Fruit fly (Drosophila melanogaster) whole organism, embryonic: Measurements from ENCODE around the gene rhea.

Experiments used
- ATbp ChIP-seq: fragments of 200-800 bp; sonication (Bioruptor generic); optimal IDR thresholded peaks from 2 replicates; lab custom pipeline; 2017; ENCODE audit warnings: missing biosample characterization, mild to moderate bottlenecking, missing genetic modification characterization, missing genetic modification reagents
- CG10209 ChIP-seq: fragments of 200-800 bp; sonication (Bioruptor generic); optimal IDR thresholded peaks from 3 replicates; lab custom pipeline; 2017; ENCODE audit warnings: missing biosample characterization, mild to moderate bottlenecking, missing genetic modification characterization, missing genetic modification reagents
- CG12942 ChIP-seq: fragments of 200-800 bp; sonication (Bioruptor generic); optimal IDR thresholded peaks from 3 replicates; lab custom pipeline; 2016; ENCODE audit warnings: missing biosample characterization, missing genetic modification characterization
- CG13894 ChIP-seq: fragments of 200-800 bp; sonication (Bioruptor generic); optimal IDR thresholded peaks from 3 replicates; lab custom pipeline; 2018; ENCODE audit warnings: missing biosample characterization, mild to moderate bottlenecking, missing genetic modification characterization, moderate library complexity
- CG15073 ChIP-seq: fragments of 200-800 bp; sonication (Bioruptor generic); optimal IDR thresholded peaks from 2 replicates; lab custom pipeline; 2016; ENCODE audit warnings: missing biosample characterization, missing genetic modification characterization
- CG17612 ChIP-seq: fragments of 200-800 bp; sonication (Bioruptor generic); IDR thresholded peaks from 2 replicates; pipeline ENCODE4 v1.3.6; 2022; ENCODE audit warnings: missing biosample characterization, missing genetic modification characterization
- CG17912 ChIP-seq: fragments of 200-800 bp; sonication (Bioruptor generic); optimal IDR thresholded peaks from 2 replicates; lab custom pipeline; 2018; ENCODE audit warnings: missing biosample characterization, mild to moderate bottlenecking, missing genetic modification characterization
- CG3838 ChIP-seq: fragments of 200-800 bp; sonication (Bioruptor generic); optimal IDR thresholded peaks from 3 replicates; lab custom pipeline; 2016; ENCODE audit warnings: missing biosample characterization, missing genetic modification characterization
- CG4854 ChIP-seq: fragments of 200-800 bp; sonication (Bioruptor generic); optimal IDR thresholded peaks from 2 replicates; lab custom pipeline; 2016; ENCODE audit warnings: missing biosample characterization, missing genetic modification characterization, inconsistent platforms
- CG7963 ChIP-seq: fragments of 200-800 bp; sonication (Bioruptor generic); IDR thresholded peaks from 3 replicates; pipeline ENCODE4 v1.3.6; 2022; ENCODE audit warnings: missing biosample characterization, missing genetic modification characterization; ENCODE audit not compliant: partially characterized antibody
- CG8388 ChIP-seq: fragments of 200-800 bp; sonication (Bioruptor generic); optimal IDR thresholded peaks from 2 replicates; lab custom pipeline; 2019; ENCODE audit warnings: missing biosample characterization, mild to moderate bottlenecking, missing genetic modification characterization, moderate library complexity
- CrebB ChIP-seq: fragments of 200-800 bp; sonication (Bioruptor generic); optimal IDR thresholded peaks from 3 replicates; lab custom pipeline; 2018; ENCODE audit warnings: missing biosample characterization, mild to moderate bottlenecking, missing genetic modification characterization
- Deaf1 ChIP-seq: fragments of 200-800 bp; optimal IDR thresholded peaks from 3 replicates; lab custom pipeline; 2019; ENCODE audit warnings: missing biosample characterization, mild to moderate bottlenecking, missing genetic modification characterization, moderate library complexity
- Dll ChIP-seq: fragments of 200-800 bp; sonication (Bioruptor generic); IDR thresholded peaks from 4 replicates; pipeline ENCODE4 v1.3.6; 2022; ENCODE audit warnings: missing biosample characterization, missing genetic modification characterization; ENCODE audit not compliant: partially characterized antibody
- Fer2 ChIP-seq: fragments of 200-800 bp; sonication (Bioruptor generic); optimal IDR thresholded peaks from 2 replicates; lab custom pipeline; 2018; ENCODE audit warnings: missing biosample characterization, mild to moderate bottlenecking, missing genetic modification characterization, moderate library complexity
- GATAe ChIP-seq: fragments of 200-800 bp; sonication (Bioruptor generic); conservative IDR thresholded peaks from 2 replicates; pipeline ENCODE4 v1.3.6; 2022; ENCODE audit warnings: missing biosample characterization, missing genetic modification characterization
- Hey ChIP-seq: fragments of 200-800 bp; sonication (Bioruptor generic); optimal IDR thresholded peaks from 3 replicates; lab custom pipeline; 2018; ENCODE audit warnings: missing biosample characterization, mild to moderate bottlenecking, missing genetic modification characterization
- Hr78 ChIP-seq, 2 experiments: fragments of 200-800 bp in 1 of 2; fragments of >200 bp in 1 of 2; sonication (Bioruptor generic) in 1 of 2; optimal IDR thresholded peaks; 2 replicates each; lab custom pipeline; 2017 to 2019; ENCODE audit warnings: missing biosample characterization in 2 of 2, missing genetic modification characterization in 2 of 2, mild to moderate bottlenecking in 1 of 2, moderate library complexity in 1 of 2
- Med ChIP-seq: fragments of 200-800 bp; sonication (Bioruptor generic); peaks from one replicate; lab custom pipeline; 2016; ENCODE audit warnings: missing biosample characterization, missing genetic modification characterization, mild to moderate bottlenecking, inconsistent platforms, moderate library complexity
- Neu2 ChIP-seq: fragments of 200-800 bp; sonication (Bioruptor generic); optimal IDR thresholded peaks from 3 replicates; lab custom pipeline; 2016; ENCODE audit warnings: missing biosample characterization, missing genetic modification characterization, borderline replicate concordance
- Optix ChIP-seq: fragments of 200-800 bp; sonication (Bioruptor generic); IDR thresholded peaks from 3 replicates; pipeline ENCODE4 v1.3.6; 2022; ENCODE audit warnings: missing biosample characterization, missing genetic modification characterization
- Sox100B ChIP-seq: fragments of 200-800 bp; sonication (Bioruptor generic); optimal IDR thresholded peaks from 3 replicates; lab custom pipeline; 2018; ENCODE audit warnings: missing biosample characterization, mild to moderate bottlenecking, missing genetic modification characterization
- Usf ChIP-seq: fragments of 200-800 bp; sonication (Bioruptor generic); optimal IDR thresholded peaks from 2 replicates; lab custom pipeline; 2017; ENCODE audit warnings: missing genotype, missing biosample characterization, missing genetic modification characterization
- ap ChIP-seq: fragments of 200-800 bp; sonication (Bioruptor generic); IDR thresholded peaks from 2 replicates; pipeline ENCODE4 v1.3.6; 2022; ENCODE audit warnings: missing biosample characterization, missing genetic modification characterization
- bab2 ChIP-seq: fragments of 200-800 bp; sonication (Bioruptor generic); optimal IDR thresholded peaks from 2 replicates; lab custom pipeline; 2016; ENCODE audit warnings: missing biosample characterization, missing genetic modification characterization
- bsh ChIP-seq, 2 experiments: fragments of 200-800 bp; sonication (Bioruptor generic); optimal IDR thresholded peaks; 2 replicates each; lab custom pipeline; 2017 to 2018; ENCODE audit warnings: mild to moderate bottlenecking in 2 of 2, missing biosample characterization in 2 of 2, missing genetic modification characterization in 2 of 2, moderate library complexity in 1 of 2
- cwo ChIP-seq: fragments of 200-800 bp; sonication (Bioruptor generic); optimal IDR thresholded peaks from 3 replicates; lab custom pipeline; 2017; ENCODE audit warnings: missing biosample characterization, missing genetic modification characterization, mild to moderate bottlenecking, moderate library complexity, missing genetic modification reagents
- exex ChIP-seq: fragments of 200-800 bp; sonication (Bioruptor generic); optimal IDR thresholded peaks from 4 replicates; lab custom pipeline; 2018; ENCODE audit warnings: missing biosample characterization, mild to moderate bottlenecking, missing genetic modification characterization, moderate library complexity
- eyg ChIP-seq: fragments of 200-800 bp; sonication (Bioruptor generic); optimal IDR thresholded peaks from 3 replicates; lab custom pipeline; 2016; ENCODE audit warnings: missing biosample characterization, missing genetic modification characterization
- ftz-f1 ChIP-seq: fragments of 200-800 bp; sonication (Bioruptor generic); optimal IDR thresholded peaks from 2 replicates; lab custom pipeline; 2016; ENCODE audit warnings: missing biosample characterization, missing genetic modification characterization
- grn ChIP-seq: fragments of 200-800 bp; sonication (Bioruptor generic); optimal IDR thresholded peaks from 3 replicates; lab custom pipeline; 2017; ENCODE audit warnings: missing biosample characterization, missing genetic modification characterization
- gsb ChIP-seq: fragments of 200-800 bp; sonication (Bioruptor generic); IDR thresholded peaks from 2 replicates; pipeline ENCODE4 v1.3.6; 2022; ENCODE audit warnings: missing biosample characterization, missing genetic modification characterization
- h ChIP-seq: fragments of >200 bp; optimal IDR thresholded peaks from 2 replicates; lab custom pipeline; 2017
- hkb ChIP-seq, 2 experiments: fragments of 200-800 bp in 1 of 2; fragments of >200 bp in 1 of 2; sonication (Bioruptor generic) in 1 of 2; IDR thresholded peaks in 1 of 2; optimal IDR thresholded peaks in 1 of 2; 2 replicates each; pipeline versions ENCODE4 v1.3.6 to Lab custom; 2017 to 2022; ENCODE audit warnings: missing biosample characterization in 1 of 2, missing genetic modification characterization in 1 of 2
- jumu ChIP-seq: fragments of 200-800 bp; sonication (Bioruptor generic); optimal IDR thresholded peaks from 3 replicates; lab custom pipeline; 2016; ENCODE audit warnings: missing biosample characterization, missing genetic modification characterization
- klu ChIP-seq: fragments of 200-800 bp; sonication (Bioruptor generic); IDR thresholded peaks from 2 replicates; pipeline ENCODE4 v1.3.6; 2022; ENCODE audit warnings: missing biosample characterization, missing genetic modification characterization
- lov ChIP-seq, 2 experiments: fragments of 200-800 bp in 1 of 2; fragments of >200 bp in 1 of 2; sonication (Bioruptor generic) in 1 of 2; IDR thresholded peaks in 1 of 2; optimal IDR thresholded peaks in 1 of 2; 2 replicates in 1 of 2; 3 replicates in 1 of 2; pipeline versions ENCODE4 v1.3.6 to Lab custom; 2017 to 2022; ENCODE audit warnings: missing biosample characterization in 1 of 2, missing genetic modification characterization in 1 of 2
- mirr ChIP-seq: fragments of 200-800 bp; sonication (Bioruptor generic); optimal IDR thresholded peaks from 3 replicates; lab custom pipeline; 2018; ENCODE audit warnings: missing biosample characterization, mild to moderate bottlenecking, missing genetic modification characterization
- nom ChIP-seq: fragments of 200-800 bp; sonication (Bioruptor generic); optimal IDR thresholded peaks from 2 replicates; lab custom pipeline; 2017; ENCODE audit warnings: missing biosample characterization, missing genetic modification characterization, mild to moderate bottlenecking, moderate library complexity, missing genetic modification reagents
- pfk ChIP-seq: fragments of 200-800 bp; sonication (Bioruptor generic); optimal IDR thresholded peaks from 2 replicates; lab custom pipeline; 2018; ENCODE audit warnings: missing biosample characterization, mild to moderate bottlenecking, missing genetic modification characterization, moderate library complexity
- sd ChIP-seq: fragments of 200-800 bp; sonication (Bioruptor generic); optimal IDR thresholded peaks from 3 replicates; lab custom pipeline; 2018; ENCODE audit warnings: missing biosample characterization, mild to moderate bottlenecking, missing genetic modification characterization, moderate library complexity
- sna ChIP-seq: fragments of 200-800 bp; sonication (Bioruptor generic); IDR thresholded peaks from 2 replicates; pipeline ENCODE4 v1.3.6; 2022; ENCODE audit warnings: missing biosample characterization, missing genetic modification characterization; ENCODE audit not compliant: partially characterized antibody
- sug ChIP-seq: fragments of 200-800 bp; optimal IDR thresholded peaks from 2 replicates; lab custom pipeline; 2019; ENCODE audit warnings: missing biosample characterization, mild to moderate bottlenecking, missing genetic modification characterization, moderate library complexity
- tap ChIP-seq: fragments of 200-800 bp; optimal IDR thresholded peaks from 3 replicates; lab custom pipeline; 2019; ENCODE audit warnings: missing biosample characterization, mild to moderate bottlenecking, missing genetic modification characterization, moderate library complexity
- twi ChIP-seq: fragments of 200-800 bp; optimal IDR thresholded peaks from 2 replicates; lab custom pipeline; 2019; ENCODE audit warnings: missing biosample characterization, mild to moderate bottlenecking, missing genetic modification characterization, moderate library complexity
- wor ChIP-seq: fragments of 200-800 bp; sonication (Bioruptor generic); IDR thresholded peaks from 2 replicates; pipeline ENCODE4 v1.3.6; 2022; ENCODE audit warnings: missing biosample characterization, missing genetic modification characterization
- zen2 ChIP-seq: fragments of 200-800 bp; sonication (Bioruptor generic); IDR thresholded peaks from 3 replicates; pipeline ENCODE4 v1.3.6; 2022; ENCODE audit warnings: missing biosample characterization, missing genetic modification characterization; ENCODE audit not compliant: partially characterized antibody
- zfh1 ChIP-seq: fragments of 200-800 bp; sonication (Bioruptor generic); IDR thresholded peaks from 3 replicates; pipeline ENCODE4 v1.3.6; 2022; ENCODE audit warnings: missing biosample characterization, missing genetic modification characterization

rhea gene

DNA sequence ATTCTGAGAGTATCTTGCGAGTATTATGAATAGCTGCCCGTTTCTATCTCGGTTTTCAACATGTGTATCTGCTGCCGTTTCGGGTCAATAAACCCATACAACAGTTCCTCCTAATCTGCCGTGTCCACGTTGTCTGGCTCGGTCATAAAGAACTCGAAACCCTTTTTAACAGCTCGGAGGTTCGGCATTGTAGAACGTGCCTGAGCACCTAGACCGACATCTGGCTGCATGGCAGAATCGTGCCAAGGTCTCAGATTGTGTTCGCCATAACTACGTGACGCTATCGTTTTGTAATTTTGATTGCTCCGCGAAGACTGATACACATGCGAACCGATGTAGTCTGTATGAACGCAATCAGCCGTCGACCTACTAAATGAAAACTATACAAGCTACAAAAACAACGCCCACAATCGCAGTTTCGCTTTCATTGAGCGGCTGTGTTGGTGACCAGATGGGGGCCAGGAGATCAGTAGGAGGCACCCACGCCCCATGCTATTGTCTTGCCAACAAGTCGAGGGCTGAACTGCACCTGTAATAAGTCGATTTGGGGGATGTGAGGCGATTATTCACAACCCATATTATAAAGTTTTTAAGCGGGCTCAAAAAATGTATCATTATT, 9.3 kb downstream of the rhea start (continued):
- no peak for TF ChIP-seq CG3838 (GFP tag; lab: Kevin White, UChicago)
- no peak for TF ChIP-seq CG8388 (GFP tag; lab: Kevin White, UChicago)
- TF ChIP-seq exex (tag; lab: Kevin White, UChicago) = peak; percentile 57
- TF ChIP-seq Neu2 = no peak
- TF ChIP-seq CG10209 (GFP tag; lab: Kevin White, UChicago) = no peak
- TF ChIP-seq grn = peak; percentile 26
- no peak for TF ChIP-seq Optix (GFP tag; lab: Robert Waterston, UW)
- TF ChIP-seq sna (GFP tag; lab: Robert Waterston, UW) = no peak
- no peak for TF ChIP-seq jumu (GFP tag; lab: Kevin White, UChicago)
- TF ChIP-seq Deaf1 = peak; percentile 19
- peak; percentile 83 for TF ChIP-seq twi
- TF ChIP-seq h (lab: Kevin White, UChicago) = no peak
- TF ChIP-seq Hey (tag; lab: Kevin White, UChicago) = no peak
- TF ChIP-seq ATbp (GFP tag; lab: Kevin White, UChicago) = no peak
- TF ChIP-seq Hr78 (GFP tag; optimal IDR thresholded peaks at IDR 0.05; lab: Kevin White, UChicago) = no peak
- TF ChIP-seq CG12942 = no peak
- no peak for TF ChIP-seq bsh (GFP tag; optimal IDR thresholded peaks at IDR 0.05; lab: Kevin White, UChicago)
- no peak for TF ChIP-seq wor (GFP tag; lab: Robert Waterston, UW)
- no peak for TF ChIP-seq CG17612 (GFP tag; lab: Robert Waterston, UW)
- no peak for TF ChIP-seq Usf
- TF ChIP-seq cwo (GFP tag; lab: Kevin White, UChicago) = peak; percentile 76
- TF ChIP-seq sug = peak; percentile 66
- TF ChIP-seq ap = no peak
- no peak for TF ChIP-seq Sox100B (GFP tag; lab: Kevin White, UChicago)
- no peak for TF ChIP-seq Fer2
- no peak for TF ChIP-seq lov (optimal IDR thresholded peaks at IDR 0.05; lab: Kevin White, UChicago)
- no peak for TF ChIP-seq lov (GFP tag; IDR thresholded peaks at IDR 0.05; lab: Robert Waterston, UW)
- no peak for TF ChIP-seq gsb
- no peak for TF ChIP-seq Dll
- no peak for TF ChIP-seq CG15073
- no peak for TF ChIP-seq zfh1
- peak; percentile 68 for TF ChIP-seq sd (tag; lab: Kevin White, UChicago)
- no peak for TF ChIP-seq CrebB (tag; lab: Kevin White, UChicago)
- TF ChIP-seq tap (tag; lab: Kevin White, UChicago) = no peak
- peak; percentile 49 for TF ChIP-seq mirr (GFP tag; lab: Kevin White, UChicago)
- no peak for TF ChIP-seq CG17912 (GFP tag; lab: Kevin White, UChicago)
- TF ChIP-seq nom (GFP tag; lab: Kevin White, UChicago) = no peak
- peak; percentile 76 for TF ChIP-seq Med
- TF ChIP-seq eyg = no peak
- no peak for TF ChIP-seq CG13894 (tag; lab: Kevin White, UChicago)
- no peak for TF ChIP-seq bab2 (GFP tag; lab: Kevin White, UChicago)
- peak; percentile 42; the same call in 1 of the 2 replicates for TF ChIP-seq GATAe (GFP tag; lab: Robert Waterston, UW)
- TF ChIP-seq pfk (GFP tag; lab: Kevin White, UChicago) = no peak
- no peak for TF ChIP-seq hkb (optimal IDR thresholded peaks at IDR 0.05; lab: Kevin White, UChicago)
- 0 out of 2 replicates have a peak, but pooled peaks have one; percentile 17 for TF ChIP-seq hkb (GFP tag; IDR thresholded peaks at IDR 0.05; lab: Robert Waterston, UW)
- TF ChIP-seq CG4854 (GFP tag; lab: Kevin White, UChicago) = no peak
- no peak for TF ChIP-seq CG7963 (GFP tag; lab: Robert Waterston, UW)
- no peak for TF ChIP-seq klu (GFP tag; lab: Robert Waterston, UW)
- TF ChIP-seq zen2 (GFP tag; lab: Robert Waterston, UW) = no peak
- TF ChIP-seq ftz-f1 = peak; percentile 74
